Worm (Caenorhabditis elegans): ENCODE measurements around the gene klp-6.

Gene klp-6

ce11 chrIII:5008730-5009129, 22.0 kb upstream of the klp-6 start, which contains the start of gene R144.11:
TSS of gene R144.11 (minus strand) at chrIII:5008830.
- TF ChIP-seq bed-3 (GFP tag; optimal IDR thresholded peaks at IDR 0.05) (no peak), mep-1 (tag; optimal IDR thresholded peaks at IDR 0.05) (no peak), nhr-76 (tag; optimal IDR thresholded peaks at IDR 0.05) (no peak), ztf-11 (tag; optimal IDR thresholded peaks at IDR 0.05) (no peak), cnd-1 (tag; optimal IDR thresholded peaks at IDR 0.05) (no peak), elt-3 (tag; optimal IDR thresholded peaks at IDR 0.05) (no peak)

- TF ChIP-seq bed-3 (GFP tag; optimal IDR thresholded peaks at IDR 0.05): no peak
- no peak for TF ChIP-seq nhr-76 (tag; optimal IDR thresholded peaks at IDR 0.05)
- TF ChIP-seq lin-13 (tag; optimal IDR thresholded peaks at IDR 0.05): no peak
- TF ChIP-seq ceh-39 (tag; optimal IDR thresholded peaks at IDR 0.05): no peak
- TF ChIP-seq ztf-11 (tag; optimal IDR thresholded peaks at IDR 0.05): no peak
- no peak for TF ChIP-seq lsy-2 (tag; optimal IDR thresholded peaks at IDR 0.05)
- TF ChIP-seq drap-1 (GFP tag; optimal IDR thresholded peaks at IDR 0.05): no peak
- no peak for TF ChIP-seq snpc-4 (tag; optimal IDR thresholded peaks at IDR 0.05)
- no peak for TF ChIP-seq ham-2 (GFP tag; optimal IDR thresholded peaks at IDR 0.05)
- no peak for TF ChIP-seq elt-1 (tag; optimal IDR thresholded peaks at IDR 0.05; ENCODE audit: borderline replicate concordance, insufficient read depth)
- no peak for TF ChIP-seq tbx-8 (GFP tag; optimal IDR thresholded peaks at IDR 0.05)
- no peak for TF ChIP-seq nhr-12 (tag; optimal IDR thresholded peaks at IDR 0.05)
- no peak for TF ChIP-seq unc-120 (tag; optimal IDR thresholded peaks at IDR 0.05; ENCODE audit: poor library complexity, severe bottlenecking)
- TF ChIP-seq unc-62 (GFP tag; optimal IDR thresholded peaks at IDR 0.05): no peak
- no peak for TF ChIP-seq cnd-1 (tag; optimal IDR thresholded peaks at IDR 0.05)
- TF ChIP-seq hlh-1 (tag; optimal IDR thresholded peaks at IDR 0.05): no peak
- no peak for TF ChIP-seq zip-8 (tag; optimal IDR thresholded peaks at IDR 0.05)
Measured at ce11 chrIII:5010723-5011122, 20.0 kb upstream of the klp-6 start.

ce11 chrIII:5012460-5012859, 18.3 kb upstream of the klp-6 start:
- TF ChIP-seq elt-1 (tag; optimal IDR thresholded peaks at IDR 0.05; ENCODE audit: borderline replicate concordance, insufficient read depth) (no peak), unc-39 (tag; optimal IDR thresholded peaks at IDR 0.05) (no peak), ceh-83 (GFP tag; optimal IDR thresholded peaks at IDR 0.05) (no peak), snpc-4 (tag; optimal IDR thresholded peaks at IDR 0.05) (no peak), mls-2 (tag; optimal IDR thresholded peaks at IDR 0.05) (no peak), nhr-2 (tag; optimal IDR thresholded peaks at IDR 0.05) (no peak), blmp-1 (tag; optimal IDR thresholded peaks at IDR 0.05) (no peak), ceh-43 (GFP tag; optimal IDR thresholded peaks at IDR 0.05) (no peak), lin-13 (tag; optimal IDR thresholded peaks at IDR 0.05) (no peak), unc-120 (tag; optimal IDR thresholded peaks at IDR 0.05; ENCODE audit: poor library complexity, severe bottlenecking) (no peak), sem-2 (GFP tag; optimal IDR thresholded peaks at IDR 0.05) (no peak), zip-8 (tag; optimal IDR thresholded peaks at IDR 0.05) (no peak), ham-2 (GFP tag; optimal IDR thresholded peaks at IDR 0.05) (no peak), sptf-1 (tag; optimal IDR thresholded peaks at IDR 0.05) (no peak)

ce11 chrIII:5013915-5014346, 16.8 kb upstream of the klp-6 start:
- TF ChIP-seq M03D4.4 (tag; optimal IDR thresholded peaks at IDR 0.05): peak; percentile 67
- peak; percentile 97 for TF ChIP-seq ces-1 (GFP tag; optimal IDR thresholded peaks at IDR 0.05)
- TF ChIP-seq blmp-1 (tag; optimal IDR thresholded peaks at IDR 0.05): peak; percentile 26
- TF ChIP-seq tbx-8 (GFP tag; optimal IDR thresholded peaks at IDR 0.05): peak; percentile 7
- peak; percentile 97 for TF ChIP-seq unc-120 (tag; optimal IDR thresholded peaks at IDR 0.05; ENCODE audit: poor library complexity, severe bottlenecking)
- no peak for TF ChIP-seq unc-39 (tag; optimal IDR thresholded peaks at IDR 0.05)
- no peak for TF ChIP-seq sem-2 (GFP tag; optimal IDR thresholded peaks at IDR 0.05)
- TF ChIP-seq elt-1 (tag; optimal IDR thresholded peaks at IDR 0.05; ENCODE audit: borderline replicate concordance, insufficient read depth): no peak
- TF ChIP-seq ceh-39 (tag; optimal IDR thresholded peaks at IDR 0.05): peak; percentile 72
- peak; percentile 69 for TF ChIP-seq lsy-2 (tag; optimal IDR thresholded peaks at IDR 0.05)
- TF ChIP-seq nhr-2 (tag; optimal IDR thresholded peaks at IDR 0.05): peak; percentile 61
- peak; percentile 89 for TF ChIP-seq mep-1 (tag; optimal IDR thresholded peaks at IDR 0.05)
- no peak for TF ChIP-seq mab-5 (tag; optimal IDR thresholded peaks at IDR 0.05)
- TF ChIP-seq nhr-237 (tag; optimal IDR thresholded peaks at IDR 0.05): peak; percentile 63
- peak; percentile 84 for TF ChIP-seq mls-2 (tag; optimal IDR thresholded peaks at IDR 0.05)
- no peak for TF ChIP-seq elt-3 (tag; optimal IDR thresholded peaks at IDR 0.05)
- TF ChIP-seq nhr-28 (tag; optimal IDR thresholded peaks at IDR 0.05): no peak
- peak; percentile 74 for TF ChIP-seq hlh-1 (tag; optimal IDR thresholded peaks at IDR 0.05)
- TF ChIP-seq nhr-76 (tag; optimal IDR thresholded peaks at IDR 0.05): no peak
- TF ChIP-seq ham-2 (GFP tag; optimal IDR thresholded peaks at IDR 0.05): peak; percentile 88
- TF ChIP-seq ceh-43 (GFP tag; optimal IDR thresholded peaks at IDR 0.05): peak; percentile 3
- no peak for TF ChIP-seq ceh-83 (GFP tag; optimal IDR thresholded peaks at IDR 0.05)
- TF ChIP-seq lin-32 (GFP tag; optimal IDR thresholded peaks at IDR 0.05): no peak
- TF ChIP-seq snpc-4 (tag; optimal IDR thresholded peaks at IDR 0.05): no peak
- no peak for TF ChIP-seq nhr-12 (tag; optimal IDR thresholded peaks at IDR 0.05)
- no peak for TF ChIP-seq flh-1 (GFP tag; optimal IDR thresholded peaks at IDR 0.05)
- TF ChIP-seq pha-4 (tag; optimal IDR thresholded peaks at IDR 0.05): peak; percentile 47
- TF ChIP-seq cnd-1 (tag; optimal IDR thresholded peaks at IDR 0.05): peak; percentile 68
- TF ChIP-seq drap-1 (GFP tag; optimal IDR thresholded peaks at IDR 0.05): peak; percentile 77
- TF ChIP-seq sptf-1 (tag; optimal IDR thresholded peaks at IDR 0.05): peak; percentile 52
- peak; percentile 94 for TF ChIP-seq unc-62 (GFP tag; optimal IDR thresholded peaks at IDR 0.05)
- TF ChIP-seq lin-13 (tag; optimal IDR thresholded peaks at IDR 0.05): peak; percentile 16
- peak; percentile 78 for TF ChIP-seq ztf-11 (tag; optimal IDR thresholded peaks at IDR 0.05)
- TF ChIP-seq zip-8 (tag; optimal IDR thresholded peaks at IDR 0.05): peak; percentile 2
- TF ChIP-seq bed-3 (GFP tag; optimal IDR thresholded peaks at IDR 0.05): no peak
